Worm (Caenorhabditis elegans) whole organism, young adult: ENCODE data around the gene pgp-7.

Source experiments
- D2030.7 ChIP-seq: fragments of 200-800 bp; sonication (Bioruptor generic); IDR thresholded peaks from 2 replicates; pipeline ENCODE4 v1.3.6; 2022; ENCODE audit warnings: missing genetic modification reagents, missing genetic modification characterization, missing compliant biosample characterization
- F22D6.2 ChIP-seq: sonication (generic microtip); optimal IDR thresholded peaks from 2 replicates; lab custom pipeline; 2016; ENCODE audit warnings: mild to moderate bottlenecking, missing genetic modification characterization, missing compliant biosample characterization
- F23B12.7 ChIP-seq: sonication (generic microtip); optimal IDR thresholded peaks from 2 replicates; lab custom pipeline; 2017; ENCODE audit warnings: missing genetic modification characterization, mild to moderate bottlenecking, missing compliant biosample characterization, antibody characterized with exemption, moderate library complexity; ENCODE audit not compliant: insufficient read depth
- F33H1.4 ChIP-seq: fragments of 200-800 bp; sonication (Bioruptor generic); IDR thresholded peaks from 2 replicates; pipeline ENCODE4 v1.3.6; 2022; ENCODE audit warnings: missing genetic modification reagents, missing genetic modification characterization, missing compliant biosample characterization
- F39B2.1 ChIP-seq: fragments of 200-800 bp; sonication (Bioruptor generic); IDR thresholded peaks from 2 replicates; pipeline ENCODE4 v1.3.6; 2022; ENCODE audit warnings: missing genetic modification reagents, missing genetic modification characterization, missing compliant biosample characterization
- F57A8.1 ChIP-seq: fragments of 200-800 bp; sonication (Bioruptor generic); optimal IDR thresholded peaks from 2 replicates; lab custom pipeline; 2018; ENCODE audit warnings: mild to moderate bottlenecking, missing genetic modification characterization, moderate library complexity, missing compliant biosample characterization
- K11D2.4 ChIP-seq: fragments of 200-800 bp; sonication (Bioruptor generic); IDR thresholded peaks from 2 replicates; pipeline ENCODE4 v1.3.6; 2022; ENCODE audit warnings: missing genetic modification reagents, missing genetic modification characterization, missing compliant biosample characterization
- T07F8.4 ChIP-seq: sonication (generic microtip); optimal IDR thresholded peaks from 2 replicates; lab custom pipeline; 2016; ENCODE audit warnings: mild to moderate bottlenecking, missing genetic modification characterization, moderate library complexity, missing compliant biosample characterization
- T26A5.8 ChIP-seq: sonication (generic microtip); optimal IDR thresholded peaks from 2 replicates; lab custom pipeline; 2016; ENCODE audit warnings: missing genetic modification characterization, missing compliant biosample characterization
- Y53F4B.3 ChIP-seq: fragments of 200-800 bp; sonication (Bioruptor generic); IDR thresholded peaks from 2 replicates; pipeline ENCODE4 v1.3.6; 2022; ENCODE audit warnings: missing genetic modification reagents, missing genetic modification characterization, missing compliant biosample characterization
- Y53G8AR.9 ChIP-seq: fragments of 200-800 bp; sonication (Bioruptor generic); conservative IDR thresholded peaks from 2 replicates; pipeline ENCODE4 v1.3.6; 2022; ENCODE audit warnings: missing genetic modification reagents, missing genetic modification characterization, missing compliant biosample characterization
- akir-1 ChIP-seq: fragments of 200-800 bp; sonication (Bioruptor generic); optimal IDR thresholded peaks from 2 replicates; lab custom pipeline; 2018; ENCODE audit warnings: mild to moderate bottlenecking, missing genetic modification characterization, moderate library complexity, missing compliant biosample characterization
- atf-7 ChIP-seq: sonication (generic microtip); optimal IDR thresholded peaks from 2 replicates; lab custom pipeline; 2017; ENCODE audit warnings: mild to moderate bottlenecking, missing genetic modification characterization, missing compliant biosample characterization
- athp-1 ChIP-seq: sonication (generic microtip); optimal IDR thresholded peaks from 2 replicates; lab custom pipeline; 2017; ENCODE audit warnings: mild to moderate bottlenecking, missing genetic modification characterization, missing compliant biosample characterization
- attf-3 ChIP-seq: fragments of 200-800 bp; sonication (Bioruptor generic); conservative IDR thresholded peaks from 2 replicates; pipeline ENCODE4 v1.3.6; 2022; ENCODE audit warnings: missing genetic modification reagents, missing genetic modification characterization, missing compliant biosample characterization
- ccch-3 ChIP-seq: fragments of 200-800 bp; sonication (Bioruptor generic); optimal IDR thresholded peaks from 2 replicates; lab custom pipeline; 2018; ENCODE audit warnings: mild to moderate bottlenecking, missing genetic modification characterization, missing compliant biosample characterization
- cebp-1 ChIP-seq, 2 experiments: fragments of 200-800 bp in 1 of 2; sonication (Bioruptor generic) in 1 of 2; sonication (generic microtip) in 1 of 2; IDR thresholded peaks in 1 of 2; optimal IDR thresholded peaks in 1 of 2; 2 replicates each; pipeline versions ENCODE4 v1.3.6 to Lab custom; 2017 to 2022; ENCODE audit warnings: missing compliant biosample characterization in 2 of 2, missing genetic modification characterization in 2 of 2, mild to moderate bottlenecking in 1 of 2, missing genetic modification reagents in 1 of 2, moderate library complexity in 1 of 2
- ceh-100 ChIP-seq: fragments of 200-800 bp; sonication (Bioruptor generic); IDR thresholded peaks from 2 replicates; pipeline ENCODE4 v1.3.6; 2022; ENCODE audit warnings: missing genetic modification reagents, missing genetic modification characterization, missing compliant biosample characterization
- ceh-27 ChIP-seq: fragments of 200-800 bp; sonication (Bioruptor generic); optimal IDR thresholded peaks from 2 replicates; lab custom pipeline; 2018; ENCODE audit warnings: mild to moderate bottlenecking, missing genetic modification characterization, moderate library complexity, missing compliant biosample characterization
- die-1 ChIP-seq: sonication (generic microtip); optimal IDR thresholded peaks from 2 replicates; lab custom pipeline; 2016; ENCODE audit warnings: missing genotype, mild to moderate bottlenecking, missing genetic modification characterization, missing compliant biosample characterization
- dox-1 ChIP-seq: fragments of 200-800 bp; sonication (Bioruptor generic); IDR thresholded peaks from 2 replicates; pipeline ENCODE4 v1.3.6; 2022; ENCODE audit warnings: missing genetic modification reagents, missing genetic modification characterization, missing compliant biosample characterization
- efl-1 ChIP-seq: fragments of 150-350 bp; optimal IDR thresholded peaks from 2 replicates; lab custom pipeline; 2014; ENCODE audit warnings: missing biosample characterization, missing genetic modification reagents, missing genetic modification characterization
- egrh-3 ChIP-seq: fragments of 200-800 bp; sonication (Bioruptor generic); IDR thresholded peaks from 2 replicates; pipeline ENCODE4 v1.3.6; 2022; ENCODE audit warnings: missing genetic modification reagents, missing genetic modification characterization, missing compliant biosample characterization
- hlh-12 ChIP-seq: sonication (generic microtip); optimal IDR thresholded peaks from 2 replicates; lab custom pipeline; 2016; ENCODE audit warnings: missing genetic modification characterization, missing compliant biosample characterization
- let-607 ChIP-seq, 2 experiments: fragments of 200-800 bp in 1 of 2; sonication (Bioruptor generic) in 1 of 2; sonication (generic microtip) in 1 of 2; optimal IDR thresholded peaks; 2 replicates each; lab custom pipeline; 2016 to 2018; ENCODE audit warnings: mild to moderate bottlenecking in 2 of 2, missing compliant biosample characterization in 2 of 2, missing genetic modification characterization in 2 of 2, moderate library complexity in 2 of 2, missing genotype in 1 of 2
- lin-26 ChIP-seq: fragments of 200-800 bp; sonication (Bioruptor generic); IDR thresholded peaks from 2 replicates; pipeline ENCODE4 v1.3.6; 2022; ENCODE audit warnings: missing genetic modification reagents, missing genetic modification characterization, missing compliant biosample characterization
- lin-35 ChIP-seq, 3 experiments: fragments of 150-350 bp in 2 of 3; sonication (generic microtip) in 1 of 3; optimal IDR thresholded peaks; 2 replicates each; lab custom pipeline; 2014 to 2018; ENCODE audit warnings: missing biosample characterization in 3 of 3, missing genetic modification characterization in 3 of 3, missing genetic modification reagents in 3 of 3
- nhr-179 ChIP-seq: sonication (generic microtip); optimal IDR thresholded peaks from 2 replicates; lab custom pipeline; 2016; ENCODE audit warnings: mild to moderate bottlenecking, missing genetic modification characterization, missing compliant biosample characterization
- snpc-1.1 ChIP-seq: sonication (generic microtip); optimal IDR thresholded peaks from 2 replicates; lab custom pipeline; 2017; ENCODE audit warnings: missing genetic modification characterization, mild to moderate bottlenecking, missing compliant biosample characterization, antibody characterized with exemption, moderate library complexity, missing genotype, missing genetic modification reagents; ENCODE audit not compliant: insufficient read depth
- tbp1 ChIP-seq: fragments of 200-800 bp; sonication (Bioruptor generic); optimal IDR thresholded peaks from 2 replicates; lab custom pipeline; 2018; ENCODE audit warnings: mild to moderate bottlenecking, missing genetic modification characterization, missing compliant biosample characterization
- tlf-1 ChIP-seq: fragments of 200-800 bp; sonication (Bioruptor generic); optimal IDR thresholded peaks from 2 replicates; lab custom pipeline; 2018; ENCODE audit warnings: mild to moderate bottlenecking, missing genetic modification characterization, missing compliant biosample characterization
- zim-3 ChIP-seq: sonication (generic microtip); optimal IDR thresholded peaks from 2 replicates; lab custom pipeline; 2017; ENCODE audit warnings: mild to moderate bottlenecking, missing genetic modification characterization, moderate library complexity, missing compliant biosample characterization
- ztf-25 ChIP-seq: fragments of 200-800 bp; sonication (Bioruptor generic); IDR thresholded peaks from 2 replicates; pipeline ENCODE4 v1.3.6; 2022; ENCODE audit warnings: missing genetic modification reagents, missing genetic modification characterization, missing compliant biosample characterization
- ztf-28 ChIP-seq: fragments of 200-800 bp; sonication (Bioruptor generic); IDR thresholded peaks from 2 replicates; pipeline ENCODE4 v1.3.6; 2022; ENCODE audit warnings: missing genetic modification reagents, missing genetic modification characterization, missing compliant biosample characterization
- ztf-6 ChIP-seq: fragments of 200-800 bp; sonication (Bioruptor generic); IDR thresholded peaks from 2 replicates; pipeline ENCODE4 v1.3.6; 2022; ENCODE audit warnings: missing genetic modification reagents, missing genetic modification characterization, missing compliant biosample characterization

pgp-7 gene

DNA sequence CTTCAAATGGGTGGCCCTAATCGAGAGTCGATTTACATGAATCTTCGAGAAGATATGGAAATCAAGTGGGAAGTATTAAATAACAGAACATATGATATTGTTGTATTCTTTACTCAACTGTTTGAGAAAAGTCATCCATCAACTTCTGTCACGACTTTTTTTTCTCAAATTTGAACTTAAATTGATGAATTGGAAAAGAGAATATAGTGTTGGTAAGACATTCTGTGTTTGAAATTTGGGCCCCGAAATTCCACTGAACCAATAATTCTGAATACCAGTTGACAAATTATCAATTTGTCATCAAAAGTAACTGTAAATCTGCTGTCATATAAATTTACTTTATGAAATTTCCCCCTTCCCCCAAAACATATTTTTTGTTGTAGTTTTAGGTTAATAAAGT is 23.1 kb downstream of the pgp-7 start:
- TF ChIP-seq D2030.7 (GFP tag; lab: Robert Waterston, UW), result no peak
- no peak for TF ChIP-seq ztf-6
- TF ChIP-seq nhr-179 (tag; lab: Kevin White, UChicago), result no peak

DNA sequence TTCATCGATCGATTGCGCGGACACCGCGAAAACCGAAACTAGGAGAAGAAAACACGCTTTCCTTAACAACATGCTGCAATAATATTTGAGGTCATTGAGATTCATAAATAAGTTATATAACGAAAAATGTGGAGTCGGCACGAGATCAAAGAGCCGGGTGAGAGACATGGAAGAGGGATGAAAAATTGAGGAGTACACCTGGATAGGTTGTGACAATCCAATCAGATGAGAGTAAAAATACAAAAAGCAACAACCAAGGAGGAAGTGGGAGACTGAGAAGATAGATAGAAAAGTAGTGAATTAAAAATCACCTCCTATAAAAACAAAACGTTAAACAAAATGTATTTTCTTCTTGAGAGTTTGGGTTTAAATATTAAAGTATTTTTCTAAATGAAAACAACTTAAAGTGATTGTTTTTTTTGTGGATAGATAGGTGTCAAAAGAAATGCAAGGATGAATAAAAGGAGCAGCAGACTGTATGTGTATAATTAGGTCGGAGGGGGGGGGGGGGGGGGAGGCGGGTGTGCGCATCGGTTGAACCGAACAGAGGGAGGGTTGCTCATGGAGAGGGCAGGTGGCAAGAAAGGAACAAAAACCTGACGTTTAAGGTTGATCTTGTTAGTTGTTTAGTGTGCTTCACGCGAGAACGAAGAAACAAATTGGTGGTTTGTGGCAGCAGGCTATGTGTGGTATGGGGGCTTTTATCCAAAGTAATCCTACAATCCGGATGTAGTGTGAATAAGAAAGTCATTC is 25.3 kb downstream of the pgp-7 start, which contains the start of gene C05A9.2:
TSS of gene C05A9.2 (minus strand) at position 73 of the 753 bp plus-strand sequence.
- TF ChIP-seq cebp-1 (GFP tag; IDR thresholded peaks at IDR 0.05; lab: Robert Waterston, UW) (no peak), cebp-1 (tag; optimal IDR thresholded peaks at IDR 0.05; lab: Kevin White, UChicago) (no peak), T07F8.4 (tag; lab: Kevin White, UChicago) (no peak), Y53G8AR.9 (GFP tag; lab: Robert Waterston, UW) (0 out of 2 replicates have a peak, but pooled peaks have one; percentile 12), tlf-1 (GFP tag; lab: Kevin White, UChicago) (no peak), tbp1 (no peak), egrh-3 (GFP tag; lab: Robert Waterston, UW) (0 out of 2 replicates have a peak, but pooled peaks have one; percentile 73), ztf-25 (no peak), hlh-12 (tag; lab: Kevin White, UChicago) (no peak), T26A5.8 (tag; lab: Kevin White, UChicago) (no peak), F39B2.1 (GFP tag; lab: Robert Waterston, UW) (no peak), dox-1 (no peak)
- TF ChIP-seq, all 124 proteins: peak for 2

DNA sequence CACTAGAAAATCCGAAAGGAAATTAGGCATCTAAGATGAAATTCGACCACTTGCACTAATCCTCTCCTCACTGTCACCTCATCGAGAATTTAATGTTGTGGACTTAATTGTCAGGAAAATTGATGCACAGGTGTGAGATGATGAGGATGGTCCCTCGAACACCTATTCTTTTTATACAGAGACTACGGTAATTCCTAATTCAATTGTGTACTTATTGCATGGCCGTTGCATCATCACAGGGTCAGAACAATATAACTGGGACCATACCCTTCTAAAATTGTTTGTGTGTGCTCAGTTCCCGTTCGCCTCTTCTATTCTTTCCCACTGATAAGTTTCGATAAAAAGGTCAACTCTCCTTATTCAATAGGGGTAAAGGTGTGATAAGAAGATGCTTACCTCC is 25.9 kb downstream of the pgp-7 start:
- no peak for TF ChIP-seq zim-3 (tag; lab: Kevin White, UChicago)
- no peak for TF ChIP-seq atf-7
- no peak for TF ChIP-seq akir-1 (GFP tag; lab: Kevin White, UChicago)
- TF ChIP-seq die-1 (tag; lab: Kevin White, UChicago), result no peak
- no peak for TF ChIP-seq lin-26 (GFP tag; lab: Robert Waterston, UW)

DNA sequence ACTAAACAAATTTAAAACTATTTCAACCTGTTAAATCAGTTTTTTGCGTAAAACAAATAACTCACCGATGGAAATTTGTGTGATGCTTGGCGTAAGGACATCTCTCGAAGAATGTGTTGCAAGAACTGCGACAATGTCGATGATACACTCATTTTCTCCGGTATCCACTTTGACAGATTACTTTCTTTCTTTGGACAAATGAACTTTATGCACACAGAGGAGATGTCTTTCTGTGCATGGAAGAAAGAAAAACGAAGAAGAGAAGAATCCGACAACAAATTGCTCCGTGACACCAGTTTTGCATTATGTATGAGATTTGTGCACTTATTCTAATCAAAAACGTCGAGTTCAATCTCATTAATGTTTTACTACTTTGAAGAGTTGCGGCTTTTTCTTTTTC is 31.5 kb downstream of the pgp-7 start, which contains the start of gene plc-1:
TSS of gene plc-1 (minus strand) at position 101 of the 400 bp plus-strand sequence.
- TF ChIP-seq snpc-1.1 (tag; lab: Kevin White, UChicago) (no peak), attf-3 (GFP tag; lab: Robert Waterston, UW) (no peak), F57A8.1 (GFP tag; lab: Kevin White, UChicago) (no peak), lin-35 (GFP tag; optimal IDR thresholded peaks at IDR 0.05; lab: Kevin White, UChicago) (no peak)
- TF ChIP-seq, all 124 proteins: peak for 0

ce11 chrX:10837609-10838008 is 32.4 kb downstream of the pgp-7 start:
- TF ChIP-seq ceh-100 (no peak), snpc-1.1 (tag; lab: Kevin White, UChicago) (no peak), die-1 (tag; lab: Kevin White, UChicago) (no peak), F22D6.2 (tag; lab: Kevin White, UChicago) (no peak), K11D2.4 (no peak), efl-1 (GFP tag; lab: Kevin White, UChicago) (no peak), F33H1.4 (GFP tag; lab: Robert Waterston, UW) (no peak), Y53F4B.3 (GFP tag; lab: Robert Waterston, UW) (no peak), tlf-1 (GFP tag; lab: Kevin White, UChicago) (no peak), ztf-28 (GFP tag; lab: Robert Waterston, UW) (no peak), ceh-27 (GFP tag; lab: Kevin White, UChicago) (no peak), athp-1 (tag; lab: Kevin White, UChicago) (no peak), D2030.7 (GFP tag; lab: Robert Waterston, UW) (no peak), let-607 (tag; optimal IDR thresholded peaks at IDR 0.05; lab: Kevin White, UChicago) (no peak), F23B12.7 (tag; lab: Kevin White, UChicago) (no peak), ccch-3 (GFP tag; lab: Kevin White, UChicago) (no peak)
- TF ChIP-seq, all 124 proteins: peak for 0
